Fruit fly (Drosophila melanogaster): Measurements from ENCODE around the gene CG14864.

CG14864 gene

dm6 chr3R:15242186-15243045, 25.9 kb downstream of the CG14864 start, which contains the start of the genes tefu and Hsc70-4 (continued):
- TF ChIP-seq hth (optimal IDR thresholded peaks at IDR 0.05), result no peak
- no peak for TF ChIP-seq eve (GFP tag; optimal IDR thresholded peaks at IDR 0.05)
- TF ChIP-seq Sox102F (GFP tag; optimal IDR thresholded peaks at IDR 0.05), result no peak
- TF ChIP-seq CG5245 (GFP tag; optimal IDR thresholded peaks at IDR 0.05), result peak; percentile 46
- TF ChIP-seq CG12219 (GFP tag; optimal IDR thresholded peaks at IDR 0.05), result peak; percentile 8
- TF ChIP-seq CG14441 (GFP tag; IDR thresholded peaks at IDR 0.05), result peak; percentile 86
- peak; percentile 60 for TF ChIP-seq tx (GFP tag; optimal IDR thresholded peaks at IDR 0.05)
- no peak for TF ChIP-seq cad (GFP tag; optimal IDR thresholded peaks at IDR 0.05)
- TF ChIP-seq ftz-f1 (GFP tag; optimal IDR thresholded peaks at IDR 0.05), result no peak
- no peak for TF ChIP-seq CG2129 (GFP tag; IDR thresholded peaks at IDR 0.05; ENCODE audit: partially characterized antibody)
- TF ChIP-seq CG6689 (GFP tag; IDR thresholded peaks at IDR 0.05), result peak; percentile 82
- TF ChIP-seq Hmr (GFP tag; optimal IDR thresholded peaks at IDR 0.05), result peak; percentile 14
- TF ChIP-seq CG11398 (GFP tag; optimal IDR thresholded peaks at IDR 0.05), result no peak
- peak; percentile 92 for TF ChIP-seq Abd-B (GFP tag; optimal IDR thresholded peaks at IDR 0.05)
- TF ChIP-seq dati (GFP tag; IDR thresholded peaks at IDR 0.05), result no peak
- peak; percentile 14 for TF ChIP-seq CG7987 (GFP tag; optimal IDR thresholded peaks at IDR 0.05)
- TF ChIP-seq kay (GFP tag; optimal IDR thresholded peaks at IDR 0.05), result peak; percentile 18
- TF ChIP-seq lilli (GFP tag; optimal IDR thresholded peaks at IDR 0.05), result peak; percentile 69
- peak; percentile 47 for TF ChIP-seq luna (GFP tag; optimal IDR thresholded peaks at IDR 0.05)
- TF ChIP-seq Fer2 (tag; optimal IDR thresholded peaks at IDR 0.05), result peak; percentile 21
- peak; percentile 80 for TF ChIP-seq CG32532 (GFP tag; IDR thresholded peaks at IDR 0.05)
- peak; percentile 80 for TF ChIP-seq fd96Cb (tag; optimal IDR thresholded peaks at IDR 0.05)
- TF ChIP-seq NK7.1 (GFP tag; optimal IDR thresholded peaks at IDR 0.05), result no peak
- peak; percentile 48 for TF ChIP-seq CG13624 (GFP tag; optimal IDR thresholded peaks at IDR 0.05)
- TF ChIP-seq jing (GFP tag; optimal IDR thresholded peaks at IDR 0.05), result peak; percentile 45
- no peak for TF ChIP-seq h (optimal IDR thresholded peaks at IDR 0.05)
- TF ChIP-seq CG34422 (GFP tag; IDR thresholded peaks at IDR 0.05), result peak; percentile 80
- peak; percentile 71 for TF ChIP-seq vfl (GFP tag; optimal IDR thresholded peaks at IDR 0.05)
- TF ChIP-seq insv (GFP tag; optimal IDR thresholded peaks at IDR 0.05), result peak in 1 of 2 experiments; percentile 30
- TF ChIP-seq sisA (GFP tag; IDR thresholded peaks at IDR 0.05), result peak; percentile 90
- TF ChIP-seq CG17802 (tag; optimal IDR thresholded peaks at IDR 0.05), result peak; percentile 97
- peak; percentile 23 for TF ChIP-seq CG10274 (GFP tag; optimal IDR thresholded peaks at IDR 0.05)
- peak; percentile 77 for TF ChIP-seq CG14667 (GFP tag; IDR thresholded peaks at IDR 0.05)
- TF ChIP-seq CG4424 (GFP tag; optimal IDR thresholded peaks at IDR 0.05), result peak; percentile 82
- peak; percentile 92 for TF ChIP-seq Gug (GFP tag; IDR thresholded peaks at IDR 0.05)
- TF ChIP-seq ro (GFP tag; IDR thresholded peaks at IDR 0.05), result peak; percentile 66; the same call in 1 of the 2 replicates
- TF ChIP-seq CG6272 (GFP tag; IDR thresholded peaks at IDR 0.05), result peak; percentile 72; the same call in 1 of the 2 replicates
- no peak for TF ChIP-seq zf30C (GFP tag; optimal IDR thresholded peaks at IDR 0.05)
- peak; percentile 63 for TF ChIP-seq CG4730 (GFP tag; IDR thresholded peaks at IDR 0.05)
- peak; percentile 53; the same call in 2 of the 3 replicates for TF ChIP-seq CG14050 (GFP tag; IDR thresholded peaks at IDR 0.05)
- peak; percentile 28 for TF ChIP-seq her (GFP tag; optimal IDR thresholded peaks at IDR 0.05)
- TF ChIP-seq lov (optimal IDR thresholded peaks at IDR 0.05), result no peak
- TF ChIP-seq lov (GFP tag; IDR thresholded peaks at IDR 0.05), result no peak; the same call in 2 of the 3 replicates
- TF ChIP-seq unpg (GFP tag; optimal IDR thresholded peaks at IDR 0.05), result peak; percentile 62
- peak; percentile 91 for TF ChIP-seq hkb (optimal IDR thresholded peaks at IDR 0.05)
- TF ChIP-seq hkb (GFP tag; IDR thresholded peaks at IDR 0.05), result peak; percentile 42
- no peak for TF ChIP-seq CG7556 (GFP tag; optimal IDR thresholded peaks at IDR 0.05)
- TF ChIP-seq CG4617 (GFP tag; optimal IDR thresholded peaks at IDR 0.05; ENCODE audit: borderline replicate concordance), result peak; percentile 38
- TF ChIP-seq ken (GFP tag; IDR thresholded peaks at IDR 0.05), result peak; percentile 81
- TF ChIP-seq CG30403 (GFP tag; optimal IDR thresholded peaks at IDR 0.05), result peak; percentile 88
- peak; percentile 98 for TF ChIP-seq CG17912 (GFP tag; optimal IDR thresholded peaks at IDR 0.05)

Measured in whole organism, embryonic.